Fruit fly (Drosophila melanogaster): ENCODE data around the gene cal1.

dm6 chr3R:17072526-17073114 is 15.5 kb upstream of the cal1 start, which contains the start of the genes Ns1 and mRpS11:
- no peak for TF ChIP-seq CG10631 (GFP tag; optimal IDR thresholded peaks at IDR 0.05)
- TF ChIP-seq CG11902 (GFP tag; optimal IDR thresholded peaks at IDR 0.05): no peak
- TF ChIP-seq CG3919 (GFP tag; optimal IDR thresholded peaks at IDR 0.05): no peak
- TF ChIP-seq Eip93F (GFP tag; optimal IDR thresholded peaks at IDR 0.05): no peak
- TF ChIP-seq Ets21C (GFP tag; optimal IDR thresholded peaks at IDR 0.05): no peak
- no peak for TF ChIP-seq CG6276 (GFP tag; optimal IDR thresholded peaks at IDR 0.05)

Measured in whole organism, prepupa.